Worm (Caenorhabditis elegans) whole organism, L4/young adult: ENCODE data around the gene nhr-46.

ENCODE experiments used
- W03F9.2 ChIP-seq: fragments of 150-350 bp; optimal IDR thresholded peaks from 2 replicates; lab custom pipeline; 2014; ENCODE audit warnings: missing biosample characterization, missing genetic modification characterization
- him-1 ChIP-seq: sonication (generic microtip); optimal IDR thresholded peaks from 2 replicates; lab custom pipeline; 2016; ENCODE audit warnings: missing genotype, missing genetic modification reagents, missing genetic modification characterization, missing compliant biosample characterization

ce11 chrIV:5790993-5791392, 33.3 kb upstream of the nhr-46 start, which contains the start of gene C31H1.2:
- TF ChIP-seq W03F9.2 (no peak), him-1 (tag; lab: Kevin White, UChicago) (no peak)
